Worm (Caenorhabditis elegans): ENCODE measurements around the gene F54D10.9.

- no peak for TF ChIP-seq unc-39 (tag; optimal IDR thresholded peaks at IDR 0.05)
- TF ChIP-seq nhr-111 (GFP tag; optimal IDR thresholded peaks at IDR 0.05): no peak
- no peak for TF ChIP-seq T20F7.1 (GFP tag; optimal IDR thresholded peaks at IDR 0.05)
- TF ChIP-seq nhr-77 (tag; optimal IDR thresholded peaks at IDR 0.05): no peak
- TF ChIP-seq hlh-30 (tag; optimal IDR thresholded peaks at IDR 0.05; ENCODE audit: insufficient read depth): no peak
- no peak for TF ChIP-seq skn-1 (tag; optimal IDR thresholded peaks at IDR 0.05)
- no peak for TF ChIP-seq snpc-4 (tag; optimal IDR thresholded peaks at IDR 0.05)
- TF ChIP-seq vab-7 (GFP tag; IDR thresholded peaks at IDR 0.05): no peak
- TF ChIP-seq F49E8.2 (tag; optimal IDR thresholded peaks at IDR 0.05; ENCODE audit: borderline replicate concordance): no peak
- TF ChIP-seq nhr-11 (tag; optimal IDR thresholded peaks at IDR 0.05): no peak
- no peak for TF ChIP-seq fos-1 (tag; optimal IDR thresholded peaks at IDR 0.05)
- no peak for TF ChIP-seq mdt-29 (GFP tag; IDR thresholded peaks at IDR 0.05)
- no peak for TF ChIP-seq unc-62 (GFP tag; optimal IDR thresholded peaks at IDR 0.05 in 1 of 2)
- TF ChIP-seq unc-62 (tag; optimal IDR thresholded peaks at IDR 0.05): no peak
Measured at ce11 chrII:3843305-3843704, 11.0 kb upstream of the F54D10.9 start, which contains the start of the genes C17A2.7 and C17A2.3.

Data from whole organism, L4 larva.